Fruit fly (Drosophila melanogaster) whole organism, wandering third instar larva: ENCODE results near the gene Cpr65Av.
"Not testable (repeated sequence)": the region's sequence is repeated elsewhere in the genome, so short reads cannot be mapped to it uniquely, and the experiment has no call there.

Experiments used
- CG32264 ChIP-seq: fragments of 200-800 bp; sonication (Bioruptor generic); optimal IDR thresholded peaks from 2 replicates; lab custom pipeline; 2016; ENCODE audit warnings: missing biosample characterization, missing genetic modification characterization
- CG9705 ChIP-seq: fragments of 200-800 bp; sonication (Bioruptor generic); optimal IDR thresholded peaks from 2 replicates; lab custom pipeline; 2018; ENCODE audit warnings: missing biosample characterization, mild to moderate bottlenecking, missing genetic modification characterization
- Dfd ChIP-seq: fragments of >200 bp; optimal IDR thresholded peaks from 2 replicates; lab custom pipeline; 2017; ENCODE audit warnings: missing biosample characterization, missing genetic modification characterization
- GATAd ChIP-seq: sonication (Bioruptor generic); optimal IDR thresholded peaks from 2 replicates; lab custom pipeline; 2016; ENCODE audit warnings: missing biosample characterization, missing genetic modification characterization
- br ChIP-seq: fragments of 200-800 bp; sonication (Bioruptor generic); optimal IDR thresholded peaks from 2 replicates; lab custom pipeline; 2016; ENCODE audit warnings: missing biosample characterization, missing genetic modification characterization
- brk ChIP-seq: fragments of 200-800 bp; sonication (Bioruptor generic); optimal IDR thresholded peaks from 2 replicates; lab custom pipeline; 2016; ENCODE audit warnings: missing biosample characterization, mild to moderate bottlenecking, missing genetic modification characterization
- ey ChIP-seq: fragments of 200-800 bp; sonication (Bioruptor generic); optimal IDR thresholded peaks from 2 replicates; lab custom pipeline; 2016; ENCODE audit warnings: missing biosample characterization, missing genetic modification characterization
- lola ChIP-seq: fragments of >200 bp; optimal IDR thresholded peaks from 2 replicates; lab custom pipeline; 2017; ENCODE audit warnings: missing biosample characterization, missing genetic modification characterization
- pan ChIP-seq: fragments of >200 bp; optimal IDR thresholded peaks from 2 replicates; lab custom pipeline; 2017
- sv ChIP-seq: fragments of 200-800 bp; sonication (Bioruptor generic); optimal IDR thresholded peaks from 3 replicates; lab custom pipeline; 2016; ENCODE audit warnings: missing biosample characterization, missing genetic modification characterization
- woc ChIP-seq: sonication (Bioruptor generic); optimal IDR thresholded peaks from 2 replicates; lab custom pipeline; 2016; ENCODE audit warnings: missing biosample characterization, mild to moderate bottlenecking, missing genetic modification characterization

- TF ChIP-seq GATAd (GFP tag; lab: Kevin White, UChicago); CG32264; lola; Dfd (GFP tag; lab: Kevin White, UChicago); sv (GFP tag; lab: Kevin White, UChicago); CG9705 (GFP tag; lab: Kevin White, UChicago); pan (lab: Kevin White, UChicago); br; woc (GFP tag; lab: Kevin White, UChicago); ey (GFP tag; lab: Kevin White, UChicago); brk: not testable (repeated sequence)
Observed at dm6 chr3L:6149248-6149647, 9.5 kb upstream of the Cpr65Av start, which contains the start of gene Lcp65Ab1.
